Worm (Caenorhabditis elegans) whole organism, mixed stage, embryonic: ENCODE results near the gene F11C1.10.

ENCODE experiments used
- blmp-1 ChIP-seq: fragments of 150-350 bp; optimal IDR thresholded peaks from 2 replicates; lab custom pipeline; 2014; ENCODE audit warnings: missing biosample characterization, missing genetic modification characterization
- ceh-83 ChIP-seq: fragments of 200-800 bp; sonication (Bioruptor generic); optimal IDR thresholded peaks from 2 replicates; lab custom pipeline; 2018; ENCODE audit warnings: mild to moderate bottlenecking, missing genetic modification characterization, missing compliant biosample characterization
- cnd-1 ChIP-seq: fragments of 200-800 bp; sonication (Bioruptor generic); optimal IDR thresholded peaks from 2 replicates; lab custom pipeline; 2018; ENCODE audit warnings: mild to moderate bottlenecking, missing genetic modification characterization, missing compliant biosample characterization
- nhr-76 ChIP-seq: sonication (generic microtip); optimal IDR thresholded peaks from 2 replicates; lab custom pipeline; 2017; ENCODE audit warnings: missing biosample characterization, missing genetic modification characterization
- snpc-4 ChIP-seq: fragments of 150-350 bp; optimal IDR thresholded peaks from 2 replicates; lab custom pipeline; 2014; ENCODE audit warnings: missing biosample characterization, missing genetic modification characterization
- ztf-11 ChIP-seq: fragments of 150-350 bp; optimal IDR thresholded peaks from 2 replicates; lab custom pipeline; 2014; ENCODE audit warnings: missing biosample characterization, missing genetic modification characterization

DNA sequence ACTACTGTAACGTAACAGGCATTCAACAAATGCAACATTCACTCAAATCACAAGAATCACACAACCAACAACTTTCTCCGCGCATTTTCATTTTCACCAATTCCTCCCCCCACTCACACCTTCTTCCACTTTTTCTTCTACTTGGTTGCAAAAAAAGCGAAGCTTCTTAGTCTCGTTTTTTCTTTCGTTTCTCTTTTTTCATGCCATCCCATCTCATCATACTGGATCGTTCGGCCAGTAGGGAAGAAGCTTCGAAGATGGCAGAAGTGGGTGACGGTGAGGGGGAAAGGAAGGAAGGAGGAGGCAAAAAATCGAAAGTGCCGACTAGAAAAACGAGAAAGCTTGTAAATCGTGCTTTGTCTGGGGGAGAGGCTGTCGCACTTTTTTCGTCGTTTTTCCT is 26.2 kb downstream of the F11C1.10 start:
- TF ChIP-seq snpc-4 (tag; lab: Kevin White, UChicago) (no peak), ztf-11 (tag; lab: Kevin White, UChicago) (no peak), blmp-1 (tag; lab: Kevin White, UChicago) (peak; percentile 88), nhr-76 (tag; lab: Kevin White, UChicago) (no peak), ceh-83 (GFP tag; lab: Kevin White, UChicago) (no peak), cnd-1 (no peak)
